Fruit fly (Drosophila melanogaster): ENCODE data around the gene GATAd.

- TF ChIP-seq CG6808 (GFP tag; optimal IDR thresholded peaks at IDR 0.05) (peak; percentile 65), svp (GFP tag) (no peak), pdm3 (GFP tag; optimal IDR thresholded peaks at IDR 0.05) (no peak), cyc (GFP tag; optimal IDR thresholded peaks at IDR 0.05) (peak; percentile 55), OdsH (GFP tag; optimal IDR thresholded peaks at IDR 0.05) (peak; percentile 77), CG3919 (GFP tag; optimal IDR thresholded peaks at IDR 0.05) (no peak), lz (GFP tag; optimal IDR thresholded peaks at IDR 0.05) (peak; percentile 61), CG16779 (tag; optimal IDR thresholded peaks at IDR 0.05) (no peak), Sox102F (GFP tag; optimal IDR thresholded peaks at IDR 0.05) (peak; percentile 75), dsx (GFP tag; optimal IDR thresholded peaks at IDR 0.05; ENCODE audit: poor library complexity, severe bottlenecking) (peak; percentile 94)
These were observed 26.8 kb upstream of the GATAd start, which contains the start of the genes CG5390 and CG4968 for dm6 chr2L:10306518-10307260.

Measured in whole organism, prepupa.